Worm (Caenorhabditis elegans) whole organism, L4/young adult: ENCODE data around the gene nep-6.

Experiments
- dao-5 ChIP-seq: sonication (generic microtip); optimal IDR thresholded peaks from 2 replicates; lab custom pipeline; 2016; ENCODE audit warnings: missing genotype, missing genetic modification characterization, moderate library complexity, missing compliant biosample characterization
- him-1 ChIP-seq: sonication (generic microtip); optimal IDR thresholded peaks from 2 replicates; lab custom pipeline; 2016; ENCODE audit warnings: missing genotype, missing genetic modification reagents, missing genetic modification characterization, missing compliant biosample characterization

DNA sequence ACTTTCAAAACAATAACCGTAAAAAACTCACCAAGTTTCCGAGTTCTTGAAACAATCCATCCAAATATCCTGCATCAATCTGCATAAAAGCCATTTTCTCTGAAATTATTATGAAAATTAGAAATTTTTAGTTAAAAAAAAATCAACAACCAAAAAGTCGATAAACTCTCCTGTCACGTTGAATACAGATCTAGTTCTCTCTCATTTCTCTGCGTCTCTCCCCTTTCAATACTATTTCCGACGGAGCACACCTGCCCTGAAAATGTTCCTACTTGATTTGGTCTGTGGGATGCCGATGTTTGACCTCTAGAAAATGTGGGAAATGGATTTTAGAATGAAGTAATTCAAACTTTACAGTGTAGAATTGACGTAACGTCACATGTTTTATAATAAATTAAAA is 29.1 kb upstream of the nep-6 start, which contains the start of gene T06D4.6:
- TF ChIP-seq him-1 = no peak
- TF ChIP-seq dao-5 (tag; lab: Kevin White, UChicago) = no peak
